Fruit fly (Drosophila melanogaster): ENCODE data around the gene Flad2.

Gene Flad2

DNA sequence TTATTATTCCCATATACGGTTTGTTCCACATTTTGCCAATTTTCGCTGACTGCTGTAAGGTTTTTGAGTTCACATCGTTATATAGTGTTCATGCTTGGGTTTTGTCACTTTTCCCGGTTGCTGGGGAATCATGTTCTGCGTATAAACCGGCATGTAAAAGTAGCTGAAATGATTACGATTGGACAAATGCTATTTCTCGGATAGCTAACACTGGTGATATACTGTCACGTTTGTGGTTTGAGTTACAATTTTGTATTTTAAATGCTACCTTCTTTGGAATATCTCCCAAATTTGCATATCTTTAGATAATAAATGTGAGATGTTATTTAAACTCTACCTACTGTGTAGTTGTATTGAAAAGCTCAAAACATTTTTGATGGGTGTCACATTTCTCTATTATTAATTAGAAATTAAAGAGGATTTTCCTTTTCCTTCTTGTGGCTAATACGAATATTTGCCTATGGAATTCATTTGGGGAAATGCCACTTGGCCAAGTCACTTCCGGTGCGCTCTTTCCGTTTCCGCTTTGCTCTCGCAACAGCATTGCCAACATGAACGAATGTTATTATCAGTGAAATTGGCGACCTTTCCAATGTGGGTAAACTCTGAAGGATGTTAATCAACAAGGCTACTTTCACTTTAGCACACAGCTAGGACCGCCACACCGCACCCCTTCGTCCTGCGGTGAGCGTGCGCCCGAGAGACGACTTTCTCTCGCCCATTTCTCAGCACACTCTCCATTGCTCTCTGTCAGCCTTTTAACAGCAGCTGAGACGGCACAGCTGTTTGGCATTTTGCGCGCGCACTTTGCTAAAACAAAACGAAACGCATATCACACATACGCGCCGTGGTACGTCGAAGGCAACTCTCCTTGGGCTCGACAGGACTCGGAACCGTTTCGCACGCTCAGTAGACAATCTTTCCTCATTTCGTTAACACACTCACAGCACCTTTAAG is 2.5 kb downstream of the Flad2 start, which contains the start of the genes CG16956, CG42784 and CG43850 (continued):
- TF ChIP-seq HLH54F (GFP tag; optimal IDR thresholded peaks at IDR 0.05) (no peak), mam (GFP tag; optimal IDR thresholded peaks at IDR 0.05) (no peak), CG13287 (GFP tag; IDR thresholded peaks at IDR 0.05; ENCODE audit: partially characterized antibody) (peak; percentile 23), wdn (GFP tag; IDR thresholded peaks at IDR 0.05) (no peak), CG6791 (GFP tag; IDR thresholded peaks at IDR 0.05; ENCODE audit: partially characterized antibody) (no peak), B-H2 (GFP tag; optimal IDR thresholded peaks at IDR 0.05) (peak; percentile 85), ERR (GFP tag; optimal IDR thresholded peaks at IDR 0.05) (no peak), CG13296 (GFP tag; optimal IDR thresholded peaks at IDR 0.05) (peak; percentile 90), bsh (GFP tag; optimal IDR thresholded peaks at IDR 0.05) (no peak), Usf (GFP tag; optimal IDR thresholded peaks at IDR 0.05) (no peak), HHEX (GFP tag; optimal IDR thresholded peaks at IDR 0.05) (peak; percentile 78), PHDP (tag; optimal IDR thresholded peaks at IDR 0.05) (peak; percentile 66), Ptx1 (GFP tag; IDR thresholded peaks at IDR 0.05) (no peak), hbn (GFP tag; IDR thresholded peaks at IDR 0.05; ENCODE audit: partially characterized antibody) (no peak), CG3847 (GFP tag; IDR thresholded peaks at IDR 0.05) (no peak; the same call in none of the 2 replicates), CG2116 (GFP tag; optimal IDR thresholded peaks at IDR 0.05) (peak; percentile 40), Dll (GFP tag; IDR thresholded peaks at IDR 0.05; ENCODE audit: partially characterized antibody) (no peak), CG6689 (GFP tag; IDR thresholded peaks at IDR 0.05) (no peak), ken (GFP tag; IDR thresholded peaks at IDR 0.05) (no peak), pum (GFP tag; optimal IDR thresholded peaks at IDR 0.05) (no peak), ems (GFP tag; optimal IDR thresholded peaks at IDR 0.05) (no peak), CG8944 (GFP tag; optimal IDR thresholded peaks at IDR 0.05) (no peak), CG11695 (GFP tag; IDR thresholded peaks at IDR 0.05) (peak; percentile 20; the same call in 1 of the 3 replicates), CG33213 (GFP tag; optimal IDR thresholded peaks at IDR 0.05) (peak; percentile 30), Dref (GFP tag; IDR thresholded peaks at IDR 0.05) (no peak), sd (tag; optimal IDR thresholded peaks at IDR 0.05) (no peak), CG17186 (GFP tag; optimal IDR thresholded peaks at IDR 0.05) (no peak), CG13624 (GFP tag; optimal IDR thresholded peaks at IDR 0.05) (peak; percentile 50), Oli (tag; optimal IDR thresholded peaks at IDR 0.05) (peak; percentile 6), Hr39 (optimal IDR thresholded peaks at IDR 0.05) (no peak), tin (GFP tag; optimal IDR thresholded peaks at IDR 0.05) (no peak), Lhr (GFP tag; optimal IDR thresholded peaks at IDR 0.05) (no peak), CG8089 (GFP tag; optimal IDR thresholded peaks at IDR 0.05) (peak; percentile 13), dati (GFP tag; IDR thresholded peaks at IDR 0.05) (no peak), CG7839 (tag; optimal IDR thresholded peaks at IDR 0.05) (peak; percentile 56), Opbp (GFP tag; IDR thresholded peaks at IDR 0.05; ENCODE audit: partially characterized antibody) (no peak), Neu2 (GFP tag; optimal IDR thresholded peaks at IDR 0.05; ENCODE audit: borderline replicate concordance) (no peak), nerfin-1 (tag; optimal IDR thresholded peaks at IDR 0.05) (no peak), HmgZ (tag; optimal IDR thresholded peaks at IDR 0.05) (peak; percentile 2), Meics (GFP tag; optimal IDR thresholded peaks at IDR 0.05) (peak; percentile 87), D (optimal IDR thresholded peaks at IDR 0.05) (no peak), D (GFP tag; optimal IDR thresholded peaks at IDR 0.05) (no peak), disco-r (GFP tag; optimal IDR thresholded peaks at IDR 0.05) (peak; percentile 5), CG4328 (GFP tag; optimal IDR thresholded peaks at IDR 0.05) (peak; percentile 63), esg (GFP tag; conservative IDR thresholded peaks at IDR 0.05) (no peak), Nf-YB (GFP tag; optimal IDR thresholded peaks at IDR 0.05) (peak; percentile 18), CG17568 (GFP tag; optimal IDR thresholded peaks at IDR 0.05) (peak; percentile 87), CG11723 (GFP tag; optimal IDR thresholded peaks at IDR 0.05) (peak; percentile 42), klu (GFP tag; IDR thresholded peaks at IDR 0.05) (no peak)

Measured in whole organism, embryonic.